Worm (Caenorhabditis elegans): ENCODE data around the gene D1005.2.

Gene D1005.2

DNA sequence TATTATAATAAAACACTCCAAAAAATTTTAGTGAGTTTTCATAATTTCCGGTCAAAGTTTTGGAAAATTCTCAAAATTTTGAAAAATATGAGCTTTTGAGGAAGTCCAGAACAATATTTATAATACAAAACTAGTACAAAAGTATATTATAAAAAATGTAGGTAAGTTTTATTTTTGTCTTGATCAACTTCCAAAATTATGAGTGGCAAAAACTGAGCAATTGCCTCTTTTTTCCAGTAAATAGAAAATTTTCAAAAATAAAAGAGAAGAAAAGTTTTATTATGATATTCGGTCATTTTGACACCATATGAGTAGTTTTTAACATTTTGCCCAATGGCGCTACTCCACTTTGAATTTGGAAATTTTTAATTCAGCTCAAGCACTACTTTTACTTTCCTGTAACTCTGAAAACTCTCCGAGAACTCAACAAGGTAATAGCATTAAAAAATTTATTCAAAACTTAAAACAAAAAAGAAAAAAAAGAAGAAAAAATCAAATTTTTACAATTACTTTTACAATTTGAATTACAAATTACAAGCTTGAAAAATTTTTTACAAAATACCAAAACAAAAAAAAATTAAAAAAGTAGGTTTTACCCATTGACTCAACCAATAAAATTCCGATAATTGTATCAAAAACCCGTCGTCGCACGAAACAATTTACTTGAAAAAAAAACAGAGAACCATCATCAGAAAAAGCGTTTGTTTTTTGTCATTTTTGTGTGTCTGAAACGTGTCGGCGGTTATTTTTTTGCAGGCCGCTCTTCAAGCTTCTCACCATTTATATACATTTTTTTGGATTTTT is 45.1 kb downstream of the D1005.2 start:
- no peak for TF ChIP-seq unc-62 (GFP tag; optimal IDR thresholded peaks at IDR 0.05)

DNA sequence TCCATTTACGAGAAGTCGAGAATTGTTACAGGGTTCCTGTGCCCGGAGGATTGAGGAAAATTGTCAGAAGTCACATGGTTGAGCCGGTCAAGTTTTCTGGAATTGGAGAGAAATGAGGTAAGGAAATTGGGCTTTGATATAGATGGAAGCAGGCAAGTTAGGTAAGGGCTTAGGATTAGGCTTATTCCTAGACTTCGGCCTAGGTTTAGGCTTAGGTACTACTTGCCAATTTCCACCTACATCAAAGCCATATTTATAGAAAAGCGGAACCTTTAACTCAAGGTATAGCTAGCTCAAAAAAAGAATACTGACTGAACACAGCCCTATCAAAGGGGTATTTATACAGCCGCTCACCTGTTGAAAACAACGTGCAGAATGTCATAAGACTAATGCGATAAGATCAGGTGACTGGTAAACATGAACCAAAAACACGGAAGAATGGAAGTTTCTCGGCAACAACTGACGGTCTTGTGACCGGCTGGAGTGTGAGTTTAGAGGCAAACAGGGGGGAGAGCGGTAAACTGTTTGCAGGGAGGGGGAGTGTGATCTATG is 45.8 kb downstream of the D1005.2 start:
- no peak for TF ChIP-seq unc-62 (GFP tag; optimal IDR thresholded peaks at IDR 0.05)

DNA sequence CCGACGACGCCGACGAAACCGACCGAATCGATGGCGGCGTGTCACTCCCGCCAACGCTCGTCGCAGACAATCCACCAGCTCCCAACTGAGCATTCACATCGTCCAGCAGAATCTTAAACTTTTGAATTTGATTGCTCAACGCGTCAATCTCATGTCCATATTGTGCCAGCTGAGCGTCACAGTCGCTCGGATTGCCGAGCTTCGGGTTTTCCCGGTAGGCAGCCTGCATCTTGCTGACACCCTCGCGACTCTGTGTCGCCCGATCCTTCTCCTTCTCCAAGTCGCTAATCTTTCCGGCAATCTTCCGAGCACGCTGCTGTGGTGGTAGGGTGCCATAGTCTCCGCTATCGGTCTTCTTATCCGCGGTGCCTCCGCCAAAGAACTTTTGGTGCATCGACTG is 53.5 kb downstream of the D1005.2 start:
- no peak for TF ChIP-seq unc-62 (GFP tag; optimal IDR thresholded peaks at IDR 0.05)
